Fruit fly (Drosophila melanogaster) whole organism, pupa: ENCODE measurements around the gene Ddx1.

Experiments
- CG10348 ChIP-seq: fragments of 200-800 bp; sonication (Bioruptor generic); IDR thresholded peaks from 2 replicates; pipeline ENCODE4 v1.3.6; 2022; ENCODE audit warnings: missing biosample characterization, missing genetic modification characterization
- CG12605 ChIP-seq: fragments of 200-800 bp; sonication (Bioruptor generic); IDR thresholded peaks from 2 replicates; pipeline ENCODE4 v1.3.6; 2022; ENCODE audit warnings: missing biosample characterization, missing genetic modification characterization
- CG13204 ChIP-seq: fragments of 200-800 bp; sonication (Bioruptor generic); optimal IDR thresholded peaks from 2 replicates; lab custom pipeline; 2018; ENCODE audit warnings: missing biosample characterization, mild to moderate bottlenecking, missing genetic modification characterization, moderate library complexity
- CG14655 ChIP-seq: fragments of 200-800 bp; sonication (Bioruptor generic); optimal IDR thresholded peaks from 3 replicates; lab custom pipeline; 2017; ENCODE audit warnings: mild to moderate bottlenecking, missing biosample characterization, missing genetic modification reagents, missing genetic modification characterization
- CG15710 ChIP-seq: fragments of 200-800 bp; sonication (Bioruptor generic); optimal IDR thresholded peaks from 2 replicates; lab custom pipeline; 2018; ENCODE audit warnings: missing biosample characterization, mild to moderate bottlenecking, missing genetic modification characterization, moderate library complexity
- CG17806 ChIP-seq: fragments of 200-800 bp; sonication (Bioruptor generic); optimal IDR thresholded peaks from 2 replicates; lab custom pipeline; 2018; ENCODE audit warnings: missing biosample characterization, mild to moderate bottlenecking, missing genetic modification characterization, moderate library complexity
- CG32121 ChIP-seq: fragments of 200-800 bp; sonication (Bioruptor generic); IDR thresholded peaks from 2 replicates; pipeline ENCODE4 v1.3.6; 2022; ENCODE audit warnings: missing biosample characterization, missing genetic modification characterization
- CG34367 ChIP-seq: fragments of 200-800 bp; sonication (Bioruptor generic); optimal IDR thresholded peaks from 2 replicates; lab custom pipeline; 2018; ENCODE audit warnings: missing biosample characterization, mild to moderate bottlenecking, missing genetic modification characterization
- CG4496 ChIP-seq: fragments of 200-800 bp; sonication (Bioruptor generic); IDR thresholded peaks from 3 replicates; pipeline ENCODE4 v1.3.6; 2022; ENCODE audit warnings: missing biosample characterization, missing genetic modification characterization
- CG8159 ChIP-seq: fragments of 200-800 bp; sonication (Bioruptor generic); optimal IDR thresholded peaks from 3 replicates; lab custom pipeline; 2018; ENCODE audit warnings: missing biosample characterization, mild to moderate bottlenecking, missing genetic modification characterization, moderate library complexity
- CG8301 ChIP-seq: fragments of 200-800 bp; sonication (Bioruptor generic); optimal IDR thresholded peaks from 2 replicates; lab custom pipeline; 2018; ENCODE audit warnings: missing biosample characterization, mild to moderate bottlenecking, missing genetic modification characterization
- CG9948 ChIP-seq: fragments of 200-800 bp; sonication (Bioruptor generic); optimal IDR thresholded peaks from 2 replicates; lab custom pipeline; 2018; ENCODE audit warnings: missing biosample characterization, mild to moderate bottlenecking, missing genetic modification characterization, moderate library complexity
- D1 ChIP-seq: fragments of 200-800 bp; sonication (Bioruptor generic); optimal IDR thresholded peaks from 2 replicates; lab custom pipeline; 2018; ENCODE audit warnings: missing biosample characterization, mild to moderate bottlenecking, missing genetic modification characterization, moderate library complexity
- EcR ChIP-seq: fragments of 200-800 bp; sonication (Bioruptor generic); optimal IDR thresholded peaks from 3 replicates; lab custom pipeline; 2019; ENCODE audit warnings: missing biosample characterization, missing genetic modification characterization, mild to moderate bottlenecking, moderate library complexity, missing genetic modification reagents
- Ets98B ChIP-seq: fragments of 200-800 bp; sonication (Bioruptor generic); IDR thresholded peaks from 2 replicates; pipeline ENCODE4 v1.3.6; 2022; ENCODE audit warnings: missing biosample characterization, missing genetic modification characterization
- Pif1A ChIP-seq: fragments of 200-800 bp; sonication (Bioruptor generic); optimal IDR thresholded peaks from 3 replicates; lab custom pipeline; 2016; ENCODE audit warnings: missing biosample characterization, missing genetic modification characterization
- Pif1B ChIP-seq: fragments of 200-800 bp; sonication (Bioruptor generic); optimal IDR thresholded peaks from 3 replicates; lab custom pipeline; 2016; ENCODE audit warnings: missing biosample characterization, missing genetic modification characterization
- Snoo ChIP-seq: fragments of 200-800 bp; sonication (Bioruptor generic); optimal IDR thresholded peaks from 3 replicates; lab custom pipeline; 2017; ENCODE audit warnings: missing biosample characterization, mild to moderate bottlenecking, missing genetic modification characterization, inconsistent platforms
- fd96Ca ChIP-seq: fragments of 200-800 bp; sonication (Bioruptor generic); IDR thresholded peaks from 3 replicates; pipeline ENCODE4 v1.3.6; 2022; ENCODE audit warnings: missing biosample characterization, missing genetic modification characterization
- gl ChIP-seq: fragments of 200-800 bp; sonication (Bioruptor generic); optimal IDR thresholded peaks from 2 replicates; lab custom pipeline; 2018; ENCODE audit warnings: missing biosample characterization, mild to moderate bottlenecking, missing genetic modification characterization
- rn ChIP-seq: fragments of 200-800 bp; sonication (Bioruptor generic); IDR thresholded peaks from 2 replicates; pipeline ENCODE4 v1.3.6; 2022; ENCODE audit warnings: missing biosample characterization, missing genetic modification characterization

Ddx1 gene

DNA sequence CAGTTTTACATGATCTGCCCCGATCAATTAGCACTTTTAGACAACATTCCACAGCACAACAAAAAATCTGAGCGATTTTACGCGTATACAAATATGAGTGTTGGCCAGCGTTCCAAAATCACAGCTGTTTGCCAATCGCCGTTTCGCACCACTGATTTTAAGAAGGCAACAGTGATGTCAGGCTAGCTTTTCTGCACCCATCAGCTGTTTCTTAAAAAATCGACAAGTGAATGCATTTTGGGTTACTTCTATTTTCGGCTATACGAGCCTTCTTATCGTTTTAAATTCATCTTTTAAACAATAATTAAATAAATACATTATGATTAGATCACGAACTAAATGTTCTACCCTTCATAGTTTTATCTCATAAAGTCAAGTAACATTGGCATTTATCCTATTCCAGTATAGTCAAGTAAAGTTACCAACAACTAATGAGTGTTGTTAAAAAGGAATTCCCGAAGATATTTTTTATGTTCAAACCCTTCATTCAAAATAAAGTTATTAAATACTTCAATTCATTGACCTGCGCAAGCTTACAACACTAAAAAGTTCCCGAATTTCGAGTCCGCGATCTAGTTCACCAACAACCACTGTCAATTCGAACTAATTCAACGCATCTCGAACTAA is at the start of gene Ddx1, which contains the start of gene Rich:
Ddx1 (plus strand) TSS at position 573 of the 627 bp plus-strand sequence.
Rich (minus strand) TSS at position 125 of the 627 bp plus-strand sequence.
- TF ChIP-seq D1 (tag; lab: Kevin White, UChicago) (no peak), CG4496 (GFP tag; lab: Robert Waterston, UW) (peak; percentile 49; the same call in 2 of the 3 replicates), CG9948 (tag; lab: Kevin White, UChicago) (peak; percentile 25), fd96Ca (GFP tag; lab: Robert Waterston, UW) (no peak), CG10348 (no peak), rn (GFP tag; lab: Robert Waterston, UW) (no peak), EcR (GFP tag; lab: Kevin White, UChicago) (peak; percentile 51), CG15710 (peak; percentile 26), CG14655 (no peak), CG34367 (tag; lab: Kevin White, UChicago) (no peak), CG17806 (no peak), CG32121 (no peak), CG8159 (tag; lab: Kevin White, UChicago) (peak; percentile 37), CG8301 (tag; lab: Kevin White, UChicago) (no peak), Snoo (tag; lab: Kevin White, UChicago) (no peak), Pif1A (GFP tag; lab: Kevin White, UChicago) (no peak), Ets98B (GFP tag; lab: Robert Waterston, UW) (no peak; the same call in 1 of the 2 replicates), Pif1B (GFP tag; lab: Kevin White, UChicago) (peak; percentile 4), CG12605 (GFP tag; lab: Robert Waterston, UW) (no peak), gl (tag; lab: Kevin White, UChicago) (no peak), CG13204 (GFP tag; lab: Kevin White, UChicago) (no peak)
- TF ChIP-seq, all 21 proteins: peak for 6

DNA sequence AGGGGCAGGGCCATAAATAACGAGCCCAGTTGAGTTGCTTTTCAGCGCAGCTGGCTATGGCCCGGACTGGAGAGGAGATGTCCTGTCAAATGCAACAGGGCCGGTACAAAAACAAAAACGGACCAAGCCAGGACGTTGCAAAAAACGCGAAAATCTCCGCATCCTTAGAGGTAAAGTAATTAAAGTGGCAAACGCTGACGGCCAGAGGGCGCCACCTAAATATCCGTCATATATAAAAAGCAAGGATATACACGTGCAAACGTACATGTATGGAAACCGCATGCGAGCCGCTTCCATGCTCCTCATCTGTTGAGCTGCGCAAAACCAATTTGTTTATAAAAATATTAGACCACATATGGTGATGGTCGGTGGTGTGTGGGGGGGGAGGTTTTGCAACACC is 48.4 kb upstream of the Ddx1 start:
- no peak for TF ChIP-seq CG10348
- TF ChIP-seq Ets98B (GFP tag; lab: Robert Waterston, UW), result no peak
- no peak for TF ChIP-seq CG34367 (tag; lab: Kevin White, UChicago)
- TF ChIP-seq Snoo (tag; lab: Kevin White, UChicago), result no peak
- no peak for TF ChIP-seq CG12605 (GFP tag; lab: Robert Waterston, UW)
- TF ChIP-seq Pif1B (GFP tag; lab: Kevin White, UChicago), result no peak
- no peak for TF ChIP-seq fd96Ca (GFP tag; lab: Robert Waterston, UW)
- TF ChIP-seq CG9948 (tag; lab: Kevin White, UChicago), result no peak
- TF ChIP-seq CG14655, result no peak
- no peak for TF ChIP-seq gl (tag; lab: Kevin White, UChicago)
- TF ChIP-seq Pif1A (GFP tag; lab: Kevin White, UChicago), result no peak
- no peak for TF ChIP-seq CG8159 (tag; lab: Kevin White, UChicago)
- no peak for TF ChIP-seq EcR (GFP tag; lab: Kevin White, UChicago)
- TF ChIP-seq CG17806, result no peak

- TF ChIP-seq CG8159 (tag; lab: Kevin White, UChicago) (no peak), CG12605 (GFP tag; lab: Robert Waterston, UW) (no peak), Pif1B (GFP tag; lab: Kevin White, UChicago) (no peak), CG8301 (tag; lab: Kevin White, UChicago) (no peak), CG10348 (no peak), Snoo (tag; lab: Kevin White, UChicago) (no peak), EcR (GFP tag; lab: Kevin White, UChicago) (no peak), CG32121 (no peak), CG14655 (no peak), CG13204 (GFP tag; lab: Kevin White, UChicago) (no peak), CG4496 (GFP tag; lab: Robert Waterston, UW) (no peak), D1 (tag; lab: Kevin White, UChicago) (no peak), rn (GFP tag; lab: Robert Waterston, UW) (no peak)
These were observed 40.1 kb upstream of the Ddx1 start for dm6 chr3L:22223071-22223470.

DNA sequence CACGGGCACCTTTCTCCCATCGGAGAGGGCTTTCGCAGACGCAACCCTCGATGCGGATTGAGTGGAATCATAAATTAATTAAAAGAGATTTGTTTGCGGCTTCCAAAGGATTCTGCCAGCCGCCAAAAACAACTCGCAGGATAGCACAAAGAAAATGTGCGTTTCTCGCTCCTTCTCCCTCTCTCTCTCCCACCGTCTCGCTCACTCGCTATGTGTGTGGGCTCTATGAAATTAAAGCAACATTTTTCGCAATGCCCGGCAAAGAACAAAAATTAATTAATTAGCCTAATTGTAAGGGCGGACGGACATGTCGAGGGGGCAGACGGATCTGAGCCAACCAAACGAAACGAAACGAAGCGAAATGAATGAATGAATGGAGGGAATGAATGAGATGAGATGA is 25.5 kb upstream of the Ddx1 start:
- TF ChIP-seq CG9948 (tag; lab: Kevin White, UChicago) (no peak), CG8159 (tag; lab: Kevin White, UChicago) (no peak), CG8301 (tag; lab: Kevin White, UChicago) (no peak), Pif1A (GFP tag; lab: Kevin White, UChicago) (no peak), CG15710 (no peak), CG4496 (GFP tag; lab: Robert Waterston, UW) (no peak), fd96Ca (GFP tag; lab: Robert Waterston, UW) (no peak), CG12605 (GFP tag; lab: Robert Waterston, UW) (no peak), CG32121 (no peak), Pif1B (GFP tag; lab: Kevin White, UChicago) (no peak), D1 (tag; lab: Kevin White, UChicago) (no peak)
- TF ChIP-seq, all 21 proteins: peak for 0

DNA sequence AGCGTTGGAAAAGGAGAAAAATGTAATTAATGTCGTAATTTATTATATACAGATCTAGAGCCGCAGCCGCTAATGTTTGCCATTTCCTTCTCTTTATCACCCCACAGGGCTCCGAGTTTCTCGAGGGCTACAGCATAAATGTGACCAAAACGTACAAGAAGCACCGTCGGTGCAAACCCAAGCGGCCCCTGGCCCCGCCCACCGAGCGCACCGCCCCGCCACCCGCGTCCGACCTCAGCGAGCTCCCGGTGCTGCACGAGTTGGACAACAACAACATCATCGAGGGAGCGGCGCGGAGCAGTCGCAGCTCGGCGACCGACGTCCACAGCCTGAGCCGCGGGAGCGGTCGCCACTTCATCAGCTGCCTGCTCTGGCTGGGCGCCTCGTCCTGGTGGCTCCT is 20.9 kb upstream of the Ddx1 start:
- TF ChIP-seq CG34367 (tag; lab: Kevin White, UChicago), result no peak
- no peak for TF ChIP-seq EcR (GFP tag; lab: Kevin White, UChicago)

DNA sequence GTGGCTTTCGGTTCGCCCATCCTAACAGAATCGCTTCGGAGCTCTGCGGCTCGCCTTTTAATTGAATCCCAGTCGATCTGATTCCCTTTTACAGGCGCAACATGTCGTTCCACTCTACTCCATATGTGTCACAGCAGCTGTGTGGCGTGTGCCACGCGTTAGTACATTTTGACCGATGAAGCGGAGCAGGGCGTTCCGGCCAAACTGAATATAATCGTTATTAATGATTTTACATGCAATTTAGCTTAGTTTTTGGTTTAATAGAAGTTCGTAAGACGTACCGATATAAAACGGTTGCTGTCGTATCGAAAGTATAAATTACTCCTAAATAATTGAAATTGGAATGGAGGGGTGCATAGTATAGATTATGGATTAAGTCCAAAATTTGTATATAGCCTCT is 3.4 kb downstream of the Ddx1 start, which contains the start of gene CG11523:
CG11523 (minus strand) TSS at position 145 of the 400 bp plus-strand sequence.
- peak; percentile 37; the same call in 2 of the 3 replicates for TF ChIP-seq CG4496 (GFP tag; lab: Robert Waterston, UW)
- TF ChIP-seq Pif1B (GFP tag; lab: Kevin White, UChicago), result no peak
- peak; percentile 37 for TF ChIP-seq CG8159 (tag; lab: Kevin White, UChicago)
- TF ChIP-seq CG10348, result no peak
- TF ChIP-seq Snoo (tag; lab: Kevin White, UChicago), result no peak
- 0 out of 2 replicates have a peak, but pooled peaks have one; percentile 7 for TF ChIP-seq Ets98B (GFP tag; lab: Robert Waterston, UW)
- peak; percentile 39; the same call in 1 of the 2 replicates for TF ChIP-seq CG12605 (GFP tag; lab: Robert Waterston, UW)
- peak; percentile 26 for TF ChIP-seq CG15710
